Fruit fly (Drosophila melanogaster): ENCODE data around the gene CG7202.

The CG7202 gene

DNA sequence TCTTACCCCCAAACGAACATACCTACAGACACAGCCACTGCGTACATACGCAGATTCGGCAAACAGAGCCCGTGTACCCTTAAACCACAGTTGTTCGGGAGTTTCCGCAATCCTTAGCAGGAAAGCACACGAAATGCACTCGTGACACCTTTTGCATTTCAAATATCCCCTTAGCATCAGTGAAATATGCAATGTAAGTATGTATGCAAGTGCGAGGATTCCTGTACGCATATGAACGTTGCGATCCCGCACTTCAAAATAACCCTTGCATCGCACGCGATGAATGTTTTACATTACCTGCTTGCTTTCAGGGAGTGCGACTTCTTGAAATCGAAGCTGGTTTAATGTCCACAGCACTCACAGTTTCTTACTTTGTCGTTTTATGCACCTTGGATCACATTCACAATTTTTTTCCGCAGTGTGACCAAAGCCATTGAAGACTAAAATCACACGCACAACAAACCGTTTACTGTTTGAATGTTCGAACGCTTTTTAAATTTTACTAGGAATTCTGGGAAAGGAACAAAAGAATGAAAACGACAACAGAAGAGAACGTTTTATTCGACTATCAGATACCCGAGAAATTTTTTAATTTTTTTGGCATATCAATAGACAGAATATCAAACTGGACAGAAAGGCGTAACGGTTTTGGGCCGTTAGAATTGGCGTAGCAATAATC is 40.8 kb upstream of the CG7202 start, which contains the start of gene Mkrn1 (continued):
- TF ChIP-seq unc-4 (GFP tag; IDR thresholded peaks at IDR 0.05; ENCODE audit: partially characterized antibody), result peak; percentile 41; the same call in 1 of the 2 replicates
- TF ChIP-seq ara (GFP tag; IDR thresholded peaks at IDR 0.05), result no peak
- TF ChIP-seq trem (tag; optimal IDR thresholded peaks at IDR 0.05), result peak; percentile 53
- TF ChIP-seq chif (GFP tag; optimal IDR thresholded peaks at IDR 0.05), result no peak
- no peak for TF ChIP-seq Aef1 (GFP tag; IDR thresholded peaks at IDR 0.05)
- TF ChIP-seq ash1 (GFP tag; optimal IDR thresholded peaks at IDR 0.05), result no peak
- no peak for TF ChIP-seq CG14441 (GFP tag; IDR thresholded peaks at IDR 0.05)
- TF ChIP-seq CG12391 (tag; optimal IDR thresholded peaks at IDR 0.05), result no peak
- no peak for TF ChIP-seq Max (GFP tag; optimal IDR thresholded peaks at IDR 0.05)
- no peak for TF ChIP-seq Doc2 (GFP tag; IDR thresholded peaks at IDR 0.05)
- TF ChIP-seq sens (GFP tag), result no peak
- no peak for TF ChIP-seq CG11093 (GFP tag; IDR thresholded peaks at IDR 0.05)
- no peak for TF ChIP-seq CG3065 (GFP tag; optimal IDR thresholded peaks at IDR 0.05)
- TF ChIP-seq CG3407 (GFP tag; optimal IDR thresholded peaks at IDR 0.05), result no peak
- TF ChIP-seq tna (GFP tag; IDR thresholded peaks at IDR 0.05; ENCODE audit: partially characterized antibody), result peak; percentile 94
- peak; percentile 33 for TF ChIP-seq nmo (GFP tag; optimal IDR thresholded peaks at IDR 0.05)
- TF ChIP-seq fd96Cb (tag; optimal IDR thresholded peaks at IDR 0.05), result no peak
- TF ChIP-seq CG18262 (tag; optimal IDR thresholded peaks at IDR 0.05), result no peak
- no peak for TF ChIP-seq CG18011 (GFP tag; optimal IDR thresholded peaks at IDR 0.05)
- no peak for TF ChIP-seq nau (GFP tag; optimal IDR thresholded peaks at IDR 0.05)
- TF ChIP-seq inv (GFP tag; IDR thresholded peaks at IDR 0.05; ENCODE audit: partially characterized antibody), result peak; percentile 58; the same call in 1 of the 2 replicates
- TF ChIP-seq schlank (tag; optimal IDR thresholded peaks at IDR 0.05), result no peak
- TF ChIP-seq CG18619 (GFP tag; optimal IDR thresholded peaks at IDR 0.05), result no peak
- no peak for TF ChIP-seq CG3838 (GFP tag; optimal IDR thresholded peaks at IDR 0.05)
- no peak for TF ChIP-seq salm (tag; optimal IDR thresholded peaks at IDR 0.05)
- no peak for TF ChIP-seq gce (GFP tag; IDR thresholded peaks at IDR 0.05)
- TF ChIP-seq en (GFP tag; optimal IDR thresholded peaks at IDR 0.05), result no peak
- TF ChIP-seq gem (tag; optimal IDR thresholded peaks at IDR 0.05), result no peak
- TF ChIP-seq CG11695 (GFP tag; IDR thresholded peaks at IDR 0.05), result no peak
- TF ChIP-seq Xbp1 (GFP tag; optimal IDR thresholded peaks at IDR 0.05), result no peak
- no peak for TF ChIP-seq tin (GFP tag; optimal IDR thresholded peaks at IDR 0.05)
- TF ChIP-seq CG6683 (GFP tag; optimal IDR thresholded peaks at IDR 0.05), result no peak
- TF ChIP-seq CG13624 (GFP tag; optimal IDR thresholded peaks at IDR 0.05), result no peak
- TF ChIP-seq Side (GFP tag; optimal IDR thresholded peaks at IDR 0.05), result no peak
- TF ChIP-seq dmrt99B (tag; optimal IDR thresholded peaks at IDR 0.05), result no peak
- no peak for TF ChIP-seq CG11504 (tag; optimal IDR thresholded peaks at IDR 0.05)
- no peak for TF ChIP-seq toy (GFP tag; IDR thresholded peaks at IDR 0.05)
- TF ChIP-seq ATbp (GFP tag; optimal IDR thresholded peaks at IDR 0.05), result no peak
- TF ChIP-seq CG16813 (GFP tag; IDR thresholded peaks at IDR 0.05; ENCODE audit: partially characterized antibody), result peak; percentile 94
- TF ChIP-seq Meics (GFP tag; optimal IDR thresholded peaks at IDR 0.05), result no peak
- no peak for TF ChIP-seq pros (GFP tag; optimal IDR thresholded peaks at IDR 0.05)
- TF ChIP-seq CG2129 (GFP tag; IDR thresholded peaks at IDR 0.05; ENCODE audit: partially characterized antibody), result no peak
- TF ChIP-seq pfk (GFP tag; optimal IDR thresholded peaks at IDR 0.05), result peak; percentile 94
- TF ChIP-seq CG11247 (GFP tag; IDR thresholded peaks at IDR 0.05), result no peak
- no peak for TF ChIP-seq shn (GFP tag; optimal IDR thresholded peaks at IDR 0.05)
- TF ChIP-seq CG3995 (GFP tag; optimal IDR thresholded peaks at IDR 0.05), result peak; percentile 43
- TF ChIP-seq ato (GFP tag; IDR thresholded peaks at IDR 0.05; ENCODE audit: partially characterized antibody), result peak; percentile 79
- no peak for TF ChIP-seq gcm2 (GFP tag; optimal IDR thresholded peaks at IDR 0.05)
- TF ChIP-seq NfI (GFP tag; optimal IDR thresholded peaks at IDR 0.05), result no peak
- TF ChIP-seq Lhr (GFP tag; optimal IDR thresholded peaks at IDR 0.05), result peak; percentile 70
